Fruit fly (Drosophila melanogaster) ovary, adult (tissue): ENCODE data around the gene CG14220.
A peak's percentile ranks its signal among the peaks of the same experiment; 100 is the strongest.

Source experiments
- CG17801 ChIP-seq: fragments of 200-800 bp; optimal IDR thresholded peaks from 2 replicates; lab custom pipeline; 2019; ENCODE audit warnings: missing biosample characterization, mild to moderate bottlenecking, missing genetic modification characterization, moderate library complexity; ENCODE audit not compliant: partially characterized antibody

Gene CG14220

DNA sequence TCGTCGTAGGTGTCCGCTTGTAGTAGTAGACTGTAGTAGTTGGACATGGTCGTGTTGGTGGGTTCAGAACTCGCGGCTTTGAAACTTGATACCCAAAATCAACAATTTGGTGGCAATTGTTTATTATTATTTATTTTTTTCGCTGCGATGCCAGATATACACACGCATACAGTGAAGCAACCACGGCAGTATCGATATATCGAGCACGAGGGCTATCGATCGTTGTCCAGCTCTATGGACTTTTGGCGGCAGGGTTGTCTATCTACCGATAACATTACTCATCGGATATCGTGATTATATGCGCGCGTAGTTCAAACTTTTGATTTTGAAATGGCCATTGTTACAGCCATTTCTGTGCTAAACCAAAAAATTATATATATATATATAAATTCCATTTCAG, at the start of gene CG14220:
Gene CG14220, minus strand, starts transcription at position 208 of the 400 bp plus-strand sequence.
- TF ChIP-seq CG17801 (GFP tag; lab: Kevin White, UChicago), result peak; percentile 69

- TF ChIP-seq CG17801 (GFP tag; lab: Kevin White, UChicago), result no peak
Observed at dm6 chrX:19645873-19646541, 44.4 kb upstream of the CG14220 start, which contains the start of gene Arp10. TSS of gene Arp10 (minus strand) at chrX:19646176.

DNA sequence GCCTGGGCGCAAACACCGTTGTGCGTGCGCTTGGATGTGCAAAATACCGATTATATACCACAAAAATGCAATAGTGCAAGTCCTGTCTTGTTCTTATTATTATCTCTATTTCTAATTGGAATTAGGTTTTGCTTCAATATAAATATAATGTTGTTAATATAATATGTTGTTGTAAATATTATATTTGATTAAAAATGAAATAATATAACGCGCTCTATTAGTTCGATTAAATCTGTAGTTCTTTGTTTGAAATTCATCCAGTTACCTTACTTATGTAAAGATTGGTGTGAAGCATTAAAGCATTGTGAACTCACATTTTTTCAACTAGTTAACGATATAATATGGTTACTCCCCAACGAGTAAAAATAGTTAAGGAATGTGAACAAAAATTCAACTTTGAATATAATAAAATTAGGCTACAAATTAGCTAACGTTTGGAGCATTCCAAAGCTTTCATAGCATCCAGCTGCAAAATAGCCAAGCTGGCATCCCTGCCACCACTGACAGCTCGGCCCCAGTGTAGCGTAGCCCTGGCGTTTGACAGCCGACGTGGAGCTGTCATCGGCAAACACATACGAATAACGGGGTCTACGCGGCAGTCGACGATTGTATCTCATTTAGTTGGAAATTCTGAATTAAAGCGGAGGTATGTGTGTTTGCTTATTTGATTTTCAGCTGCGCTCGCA, 41.3 kb upstream of the CG14220 start, which contains the start of the genes CG12237 and Sec61gamma:
Gene CG12237, minus strand, starts transcription at position 51 of the 686 bp plus-strand sequence.
Gene Sec61gamma, plus strand, starts transcription at position 509 of the 686 bp plus-strand sequence.
- TF ChIP-seq CG17801 (GFP tag; lab: Kevin White, UChicago), result peak; percentile 45

DNA sequence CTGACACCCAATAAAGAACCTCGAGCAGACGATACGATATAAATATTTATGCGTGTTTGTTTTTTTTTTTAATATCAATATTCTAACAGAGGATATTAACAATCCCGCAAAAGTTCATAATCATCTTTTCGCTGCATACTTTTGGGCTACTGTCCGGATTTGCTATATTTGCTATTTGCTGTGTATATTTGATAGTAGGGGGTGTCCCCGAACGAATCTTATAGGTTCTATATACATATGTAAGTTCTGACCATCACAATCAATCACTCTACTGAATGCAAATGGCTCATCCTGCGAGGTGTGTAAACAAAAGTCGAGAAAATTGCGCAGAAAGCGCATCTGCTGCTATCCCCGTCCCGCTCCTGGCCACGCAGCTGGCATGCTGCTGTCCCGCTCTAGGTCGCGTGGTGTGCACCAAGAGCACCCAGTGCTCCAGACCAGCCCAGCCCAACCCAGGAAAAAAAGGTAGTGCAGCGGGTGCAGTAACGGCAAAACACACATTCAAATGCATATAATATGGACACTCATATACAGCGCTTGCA, 39.1 kb upstream of the CG14220 start:
- no peak for TF ChIP-seq CG17801 (GFP tag; lab: Kevin White, UChicago)

DNA sequence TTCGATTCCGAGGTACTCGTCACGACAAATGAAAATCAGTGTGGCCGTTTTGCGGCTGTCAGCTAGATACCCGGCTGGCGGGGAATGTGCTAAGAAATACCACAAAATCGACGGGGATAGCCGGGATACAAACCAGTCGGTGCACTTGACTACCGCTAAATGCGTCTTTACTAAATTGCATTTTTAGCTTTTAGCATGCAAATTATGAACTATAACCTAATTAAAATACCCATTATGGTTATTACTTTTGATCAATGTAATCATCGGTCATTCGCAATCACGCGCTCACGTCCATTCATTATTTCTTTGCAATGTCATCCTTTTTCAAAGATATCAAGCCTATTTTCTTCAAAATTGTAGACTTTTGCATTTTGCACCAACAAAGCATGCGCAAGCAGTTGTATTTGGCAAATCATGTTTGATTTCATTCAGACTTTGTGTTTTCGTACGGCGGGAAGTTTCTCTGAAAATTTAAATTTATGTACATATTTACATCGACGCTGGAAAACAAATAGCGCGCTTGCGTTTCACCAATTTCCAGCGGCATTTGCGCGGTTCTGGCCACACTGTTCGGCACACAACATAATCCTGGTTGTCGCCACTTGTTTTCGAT, 36.8 kb upstream of the CG14220 start, which contains the start of gene Rcd-1:
Gene Rcd-1, plus strand, starts transcription at position 440 of the 613 bp plus-strand sequence.
- no peak for TF ChIP-seq CG17801 (GFP tag; lab: Kevin White, UChicago)

dm6 chrX:19637434-19638327, 36.0 kb upstream of the CG14220 start:
- TF ChIP-seq CG17801 (GFP tag; lab: Kevin White, UChicago), result peak; percentile 25

DNA sequence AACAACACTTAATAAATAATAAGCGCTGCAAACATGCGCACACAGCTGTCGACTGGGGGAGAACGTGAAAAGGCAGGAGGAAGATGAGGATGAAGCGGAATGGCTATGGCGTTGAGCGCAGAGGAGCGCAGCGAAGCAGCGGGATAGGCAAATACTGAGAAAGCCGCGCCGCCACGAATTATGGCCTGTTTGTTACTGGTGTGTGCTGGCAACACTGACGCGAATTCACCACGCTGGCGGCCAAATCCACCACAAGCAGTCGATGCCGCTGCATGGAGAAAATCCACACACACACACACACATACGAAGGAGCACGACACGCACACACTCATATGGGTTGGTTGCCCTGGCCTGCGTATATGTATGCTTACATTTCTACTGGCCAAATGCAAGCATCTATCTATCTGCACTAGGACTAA, 35.4 kb upstream of the CG14220 start:
- no peak for TF ChIP-seq CG17801 (GFP tag; lab: Kevin White, UChicago)

- TF ChIP-seq CG17801 (GFP tag; lab: Kevin White, UChicago), result peak; percentile 35
Observed at dm6 chrX:19631365-19631832, 29.7 kb upstream of the CG14220 start.

- TF ChIP-seq CG17801 (GFP tag; lab: Kevin White, UChicago), result no peak
Observed at dm6 chrX:19625405-19625804, 23.8 kb upstream of the CG14220 start, which contains the start of gene CG14212. TSS of gene CG14212 (plus strand) at chrX:19625705.

dm6 chrX:19622924-19623323, 21.3 kb upstream of the CG14220 start, which contains the start of the genes Naa20A and MKP-4:
TSS of gene Naa20A (minus strand) at chrX:19623074.
TSS of gene MKP-4 (plus strand) at chrX:19623114.
- TF ChIP-seq CG17801 (GFP tag; lab: Kevin White, UChicago), result no peak

DNA sequence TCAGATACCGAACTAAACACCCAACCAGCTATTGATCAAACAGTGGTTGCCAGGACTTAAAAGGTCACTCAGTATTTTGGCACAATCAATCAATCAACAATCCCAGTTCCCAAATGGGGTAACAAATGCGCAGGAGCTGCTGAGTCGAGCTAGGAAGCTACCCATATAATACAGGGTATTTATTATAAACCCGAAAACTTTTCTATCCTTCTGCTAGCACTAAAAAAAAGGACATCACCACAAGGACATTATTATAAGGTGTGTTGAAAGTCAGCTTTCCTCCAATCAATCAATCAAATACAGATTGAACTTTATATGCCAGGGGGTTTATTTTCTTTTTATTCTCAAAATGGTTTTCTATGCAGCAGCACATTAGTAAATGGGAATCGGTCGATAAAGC, 19.5 kb upstream of the CG14220 start, which contains the start of gene CG14221:
Gene CG14221, minus strand, starts transcription at position 101 of the 400 bp plus-strand sequence.
- no peak for TF ChIP-seq CG17801 (GFP tag; lab: Kevin White, UChicago)

DNA sequence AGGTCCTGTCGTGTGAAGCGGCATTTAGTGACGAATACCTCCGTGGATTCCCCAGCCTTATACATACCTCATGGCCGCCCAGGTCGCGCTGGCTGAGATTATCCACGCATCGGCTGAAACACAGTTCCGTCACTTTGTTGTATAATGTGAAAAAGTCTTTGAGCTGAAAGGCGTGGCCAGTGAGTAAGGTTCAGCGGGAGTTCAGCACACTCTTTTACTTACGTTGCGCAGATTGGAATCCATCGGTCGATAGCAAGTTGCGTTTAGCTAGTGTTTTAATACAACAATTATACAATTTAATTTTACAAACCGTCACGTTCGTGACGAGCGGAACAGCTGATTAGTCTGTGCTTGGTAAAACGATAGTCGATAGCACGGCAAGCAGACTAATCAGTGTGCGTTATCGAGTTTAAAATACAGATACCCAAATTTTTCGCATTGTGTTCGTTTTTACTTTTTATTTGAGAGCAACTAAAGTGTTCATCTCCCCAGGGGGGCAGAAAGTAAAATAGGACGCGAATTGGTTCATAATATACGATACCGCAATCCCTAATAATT, 16.6 kb upstream of the CG14220 start, which contains the start of the genes Pstk and Tim9b:
Gene Pstk, minus strand, starts transcription at position 355 of the 558 bp plus-strand sequence.
Gene Tim9b, minus strand, starts transcription at position 355 of the 558 bp plus-strand sequence.
- TF ChIP-seq CG17801 (GFP tag; lab: Kevin White, UChicago), result no peak
